Worm (Caenorhabditis elegans): ENCODE data around the gene lst-2.

The lst-2 gene

DNA sequence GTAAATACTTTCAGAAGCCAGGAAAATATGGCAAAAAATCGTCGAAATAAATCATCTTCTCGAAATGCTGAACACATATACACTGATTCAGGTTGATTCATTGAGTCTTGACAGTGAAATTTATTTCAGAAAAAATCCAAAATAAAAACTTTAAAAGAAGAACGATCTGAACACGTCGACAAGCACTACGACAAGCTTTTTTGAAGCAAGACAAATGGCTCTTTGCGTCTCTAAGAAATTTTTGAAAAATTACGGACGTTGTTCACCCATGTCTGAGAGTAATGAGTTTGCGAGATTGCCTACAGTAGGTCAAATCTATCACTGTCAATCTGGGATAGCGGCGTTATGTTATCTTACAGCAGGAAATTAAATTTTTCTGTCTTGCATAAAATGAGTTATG, 6.4 kb downstream of the lst-2 start, which contains the start of gene R160.2 (continued):
- no peak for TF ChIP-seq Y67H2A.10 (GFP tag; conservative IDR thresholded peaks at IDR 0.05)

DNA sequence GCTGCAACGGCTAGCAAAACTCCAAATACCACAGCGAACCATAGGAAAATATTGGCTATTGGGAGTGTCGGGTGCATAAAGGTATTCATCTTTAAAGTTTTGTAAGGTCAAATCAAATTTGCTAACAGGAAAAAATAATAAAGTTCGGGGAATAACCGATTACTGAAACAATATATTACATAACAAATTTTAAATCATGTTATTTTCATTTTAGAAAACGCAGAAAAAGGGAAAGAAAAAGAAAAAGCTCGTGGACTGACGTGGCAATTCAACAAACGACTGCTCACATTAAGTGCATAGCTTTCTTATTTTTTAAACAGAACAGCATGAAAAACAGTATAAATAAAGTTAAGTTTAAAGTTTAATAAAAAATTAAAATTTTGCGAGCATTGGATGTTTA, 10.0 kb downstream of the lst-2 start, which contains the start of gene R160.6:
R160.6 (minus strand) TSS at position 101 of the 400 bp plus-strand sequence.
- TF ChIP-seq nhr-120 (GFP tag; IDR thresholded peaks at IDR 0.05): no peak
- no peak for TF ChIP-seq lsy-27 (tag; optimal IDR thresholded peaks at IDR 0.05; ENCODE audit: borderline replicate concordance, insufficient read depth)
- no peak for TF ChIP-seq F55B11.4 (tag; optimal IDR thresholded peaks at IDR 0.05; ENCODE audit: borderline replicate concordance, insufficient read depth)
- TF ChIP-seq ceh-79 (tag; optimal IDR thresholded peaks at IDR 0.05): no peak
- TF ChIP-seq attf-3 (GFP tag; conservative IDR thresholded peaks at IDR 0.05): no peak
- no peak for TF ChIP-seq aptf-2 (GFP tag; conservative IDR thresholded peaks at IDR 0.05)
- TF ChIP-seq pha-4 (tag; optimal IDR thresholded peaks at IDR 0.05): no peak
- no peak for TF ChIP-seq F57A8.1 (GFP tag; optimal IDR thresholded peaks at IDR 0.05)
- TF ChIP-seq F37B4.10 (GFP tag; IDR thresholded peaks at IDR 0.05): no peak
- TF ChIP-seq ztf-6 (GFP tag; IDR thresholded peaks at IDR 0.05): no peak
- no peak for TF ChIP-seq nfya-1 (tag; optimal IDR thresholded peaks at IDR 0.05; ENCODE audit: borderline replicate concordance, insufficient read depth)
- TF ChIP-seq ztf-18 (tag; optimal IDR thresholded peaks at IDR 0.05): no peak
- TF ChIP-seq lir-1 (GFP tag; conservative IDR thresholded peaks at IDR 0.05): no peak
- no peak for TF ChIP-seq atf-7 (tag; optimal IDR thresholded peaks at IDR 0.05)
- TF ChIP-seq dpff-1 (tag; optimal IDR thresholded peaks at IDR 0.05): no peak
- no peak for TF ChIP-seq mcd-1 (GFP tag; IDR thresholded peaks at IDR 0.05)
- no peak for TF ChIP-seq B0019.2 (GFP tag; conservative IDR thresholded peaks at IDR 0.05)
- TF ChIP-seq mel-28 (tag; optimal IDR thresholded peaks at IDR 0.05; ENCODE audit: borderline replicate concordance): no peak
- no peak for TF ChIP-seq rpc-1 (optimal IDR thresholded peaks at IDR 0.05)
- TF ChIP-seq rpc-1 (tag; optimal IDR thresholded peaks at IDR 0.05): no peak

DNA sequence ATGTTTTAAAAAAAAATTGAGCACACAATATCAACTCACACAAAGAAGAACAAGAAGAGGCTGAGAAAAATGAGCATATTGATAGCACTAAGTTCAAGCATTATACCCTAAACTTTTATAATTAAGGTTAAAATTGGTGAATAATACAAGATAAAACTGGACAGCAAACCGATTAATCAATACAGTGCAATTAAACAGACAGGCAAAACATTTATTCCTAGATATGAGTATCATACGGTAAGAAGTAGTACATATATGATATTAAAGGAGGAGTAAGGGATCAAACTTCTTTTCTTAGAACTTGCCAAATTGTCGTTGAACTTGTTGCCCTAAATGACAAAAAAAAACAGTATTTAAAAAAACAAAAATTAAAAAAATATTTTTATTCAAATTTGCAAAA, 11.2 kb downstream of the lst-2 start, which contains the start of gene R160.14:
R160.14 (minus strand) TSS at position 101 of the 400 bp plus-strand sequence.
- TF ChIP-seq ceh-79 (tag; optimal IDR thresholded peaks at IDR 0.05) (no peak), ztf-26 (tag; optimal IDR thresholded peaks at IDR 0.05) (no peak), zim-3 (tag; optimal IDR thresholded peaks at IDR 0.05) (no peak), ztf-22 (GFP tag; optimal IDR thresholded peaks at IDR 0.05) (no peak)

DNA sequence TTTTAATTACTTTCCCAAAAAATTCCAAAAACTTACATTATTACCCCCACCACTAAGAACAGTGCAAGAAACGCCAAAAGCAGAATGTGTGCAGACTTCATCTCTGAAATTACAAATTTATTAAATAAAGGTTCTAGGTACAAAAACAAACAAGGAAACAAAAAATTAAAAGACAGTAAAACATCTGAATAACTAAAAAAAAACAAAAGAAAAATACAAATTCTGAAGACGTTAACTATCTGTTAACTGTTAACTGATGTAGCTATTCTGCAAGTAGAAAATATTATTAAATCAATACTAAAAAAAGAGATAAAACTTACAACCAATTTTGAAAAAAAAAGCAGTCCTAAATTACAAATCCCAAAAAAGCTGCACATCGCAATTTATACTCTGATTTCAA, 11.8 kb downstream of the lst-2 start, which contains the start of gene R160.13:
R160.13 (minus strand) TSS at position 101 of the 400 bp plus-strand sequence.
- no peak for TF ChIP-seq ceh-40 (GFP tag; IDR thresholded peaks at IDR 0.05)
- TF ChIP-seq F10E7.11 (tag; optimal IDR thresholded peaks at IDR 0.05): no peak
- TF ChIP-seq ama-1 (optimal IDR thresholded peaks at IDR 0.05): no peak
- no peak for TF ChIP-seq ama-1 (GFP tag; optimal IDR thresholded peaks at IDR 0.05)
- no peak for TF ChIP-seq F57A8.1 (GFP tag; optimal IDR thresholded peaks at IDR 0.05)
- TF ChIP-seq Y53G8AR.9 (GFP tag; conservative IDR thresholded peaks at IDR 0.05): no peak
- TF ChIP-seq hlh-26 (GFP tag; conservative IDR thresholded peaks at IDR 0.05): no peak
- TF ChIP-seq hlh-12 (tag; optimal IDR thresholded peaks at IDR 0.05): no peak
- TF ChIP-seq mel-28 (tag; optimal IDR thresholded peaks at IDR 0.05; ENCODE audit: borderline replicate concordance): no peak
- no peak for TF ChIP-seq nfya-1 (tag; optimal IDR thresholded peaks at IDR 0.05; ENCODE audit: borderline replicate concordance, insufficient read depth)
- no peak for TF ChIP-seq rcor-1 (GFP tag; IDR thresholded peaks at IDR 0.05)

DNA sequence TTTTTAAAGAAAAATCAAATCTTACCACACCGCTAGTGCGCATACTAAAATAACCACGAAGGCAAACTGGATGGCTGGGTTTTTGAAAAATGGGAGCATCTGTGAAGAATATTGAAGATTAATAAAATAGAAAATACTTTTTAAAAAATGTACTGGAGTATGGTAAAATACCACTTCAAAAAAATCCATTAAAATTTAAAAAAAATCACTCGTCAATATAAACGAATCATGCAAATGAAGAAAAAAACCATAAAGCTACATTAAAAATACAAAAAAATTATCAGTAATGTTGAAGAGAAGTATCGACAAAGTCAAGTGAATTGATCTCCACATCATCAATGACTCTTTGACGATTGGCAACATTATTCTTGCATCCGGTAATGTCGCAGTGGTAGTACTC, 12.4 kb downstream of the lst-2 start, which contains the start of gene R160.5:
R160.5 (minus strand) TSS at position 101 of the 400 bp plus-strand sequence.
- TF ChIP-seq B0035.1 (tag; optimal IDR thresholded peaks at IDR 0.05): no peak
- no peak for TF ChIP-seq attf-6 (GFP tag; IDR thresholded peaks at IDR 0.05)
- no peak for TF ChIP-seq rec-8 (tag; optimal IDR thresholded peaks at IDR 0.05)
- TF ChIP-seq bed-2 (GFP tag; IDR thresholded peaks at IDR 0.05): no peak
- no peak for TF ChIP-seq Y79H2A.3 (GFP tag; conservative IDR thresholded peaks at IDR 0.05)
- TF ChIP-seq nfya-2 (GFP tag; IDR thresholded peaks at IDR 0.05): no peak

Data from whole organism, young adult.